Worm (Caenorhabditis elegans) whole organism, L4 larva: ENCODE measurements around the gene nlp-101.
A peak's percentile ranks its signal among the peaks of the same experiment; 100 is the strongest.

Experiments used
- D1046.2 ChIP-seq: fragments of 200-800 bp; sonication (Bioruptor generic); IDR thresholded peaks from 2 replicates; pipeline ENCODE4 v1.3.6; 2022; ENCODE audit warnings: missing genetic modification characterization, missing compliant biosample characterization
- F10B5.3 ChIP-seq: sonication (generic microtip); optimal IDR thresholded peaks from 2 replicates; lab custom pipeline; 2016; ENCODE audit warnings: mild to moderate bottlenecking, missing genetic modification characterization, missing compliant biosample characterization
- F26F4.8 ChIP-seq: fragments of 200-800 bp; sonication (Bioruptor generic); conservative IDR thresholded peaks from 2 replicates; pipeline ENCODE4 v1.3.6; 2022; ENCODE audit warnings: missing genetic modification characterization, missing compliant biosample characterization
- F37D6.2 ChIP-seq: sonication (generic microtip); optimal IDR thresholded peaks from 2 replicates; lab custom pipeline; 2016; ENCODE audit warnings: mild to moderate bottlenecking, missing genetic modification characterization, missing compliant biosample characterization
- F44E2.7 ChIP-seq: fragments of 200-800 bp; sonication (Bioruptor generic); IDR thresholded peaks from 2 replicates; pipeline ENCODE4 v2.1.2; 2022; ENCODE audit warnings: missing genetic modification characterization, missing compliant biosample characterization
- T20F7.1 ChIP-seq: fragments of 200-800 bp; sonication (Bioruptor generic); optimal IDR thresholded peaks from 2 replicates; lab custom pipeline; 2018; ENCODE audit warnings: mild to moderate bottlenecking, missing genetic modification characterization, missing compliant biosample characterization
- Y75B8A.6 ChIP-seq: fragments of 200-800 bp; sonication (Bioruptor generic); IDR thresholded peaks from 2 replicates; pipeline ENCODE4 v1.3.6; 2022; ENCODE audit warnings: missing genetic modification reagents, missing genetic modification characterization, missing compliant biosample characterization
- ZK546.5 ChIP-seq, 2 experiments: sonication (generic microtip); optimal IDR thresholded peaks; 2 replicates each; lab custom pipeline; 2017; ENCODE audit warnings: missing biosample characterization in 2 of 2, missing genetic modification characterization in 2 of 2
- arid-1 ChIP-seq: fragments of 200-800 bp; sonication (Bioruptor generic); conservative IDR thresholded peaks from 2 replicates; pipeline ENCODE4 v1.3.6; 2022; ENCODE audit warnings: missing genetic modification reagents, missing genetic modification characterization, missing compliant biosample characterization
- ceh-28 ChIP-seq: fragments of 150-350 bp; optimal IDR thresholded peaks from 2 replicates; lab custom pipeline; 2014; ENCODE audit warnings: missing biosample characterization, missing genetic modification reagents, missing genetic modification characterization
- ceh-44 ChIP-seq: fragments of 200-800 bp; sonication (Bioruptor generic); IDR thresholded peaks from 2 replicates; pipeline ENCODE4 v1.3.6; 2022; ENCODE audit warnings: missing genetic modification reagents, missing genetic modification characterization, missing compliant biosample characterization
- ceh-62 ChIP-seq: sonication (generic microtip); optimal IDR thresholded peaks from 2 replicates; lab custom pipeline; 2017; ENCODE audit warnings: missing biosample characterization, missing genetic modification characterization
- ces-1 ChIP-seq: fragments of 150-350 bp; sonication (generic microtip); optimal IDR thresholded peaks from 4 replicates; lab custom pipeline; 2014; ENCODE audit warnings: missing biosample characterization, missing genetic modification reagents, missing genetic modification characterization
- daf-12 ChIP-seq: fragments of 150-350 bp; optimal IDR thresholded peaks from 2 replicates; lab custom pipeline; 2014; ENCODE audit warnings: missing biosample characterization, missing genetic modification reagents, missing genetic modification characterization
- daf-8 ChIP-seq: fragments of 200-800 bp; sonication (Bioruptor generic); IDR thresholded peaks from 2 replicates; pipeline ENCODE4 v1.3.6; 2022; ENCODE audit warnings: missing genetic modification characterization, missing compliant biosample characterization
- dmd-6 ChIP-seq: fragments of 200-800 bp; sonication (Bioruptor generic); IDR thresholded peaks from 2 replicates; pipeline ENCODE4 v1.3.6; 2022; ENCODE audit warnings: missing genetic modification reagents, missing genetic modification characterization, missing compliant biosample characterization
- dmd-8 ChIP-seq: fragments of 200-800 bp; sonication (Bioruptor generic); IDR thresholded peaks from 2 replicates; pipeline ENCODE4 v1.3.6; 2022; ENCODE audit warnings: missing genetic modification characterization, missing compliant biosample characterization
- dpl-1 ChIP-seq: fragments of 150-350 bp; optimal IDR thresholded peaks from 2 replicates; lab custom pipeline; 2014; ENCODE audit warnings: missing biosample characterization, missing genetic modification reagents, missing genetic modification characterization
- egl-43 ChIP-seq: fragments of 200-800 bp; sonication (Bioruptor generic); IDR thresholded peaks from 2 replicates; pipeline ENCODE4 v1.3.6; 2022; ENCODE audit warnings: missing genetic modification reagents, missing genetic modification characterization, missing compliant biosample characterization
- fkh-10 ChIP-seq: fragments of 150-350 bp; optimal IDR thresholded peaks from 2 replicates; lab custom pipeline; 2014; ENCODE audit warnings: missing biosample characterization, missing genetic modification reagents, missing genetic modification characterization
- gei-8 ChIP-seq: fragments of 200-800 bp; sonication (Bioruptor generic); optimal IDR thresholded peaks from 2 replicates; lab custom pipeline; 2018; ENCODE audit warnings: mild to moderate bottlenecking, missing genetic modification characterization, missing compliant biosample characterization
- hlh-11 ChIP-seq: fragments of 200-800 bp; sonication (Bioruptor generic); optimal IDR thresholded peaks from 2 replicates; lab custom pipeline; 2018; ENCODE audit warnings: mild to moderate bottlenecking, missing genetic modification characterization, missing compliant biosample characterization
- hlh-30 ChIP-seq: sonication (generic microtip); optimal IDR thresholded peaks from 2 replicates; lab custom pipeline; 2017; ENCODE audit warnings: antibody characterized with exemption, mild to moderate bottlenecking, missing genetic modification characterization, missing compliant biosample characterization; ENCODE audit not compliant: insufficient read depth
- lin-1 ChIP-seq: fragments of 200-800 bp; sonication (Bioruptor generic); IDR thresholded peaks from 2 replicates; pipeline ENCODE4 v1.3.6; 2022; ENCODE audit warnings: missing genetic modification reagents, missing genetic modification characterization, missing compliant biosample characterization
- lin-15B ChIP-seq: fragments of 150-350 bp; sonication (generic microtip); optimal IDR thresholded peaks from 3 replicates; lab custom pipeline; 2014; ENCODE audit warnings: missing biosample characterization, missing genetic modification characterization
- lin-29 ChIP-seq: fragments of 200-800 bp; sonication (Bioruptor generic); IDR thresholded peaks from 2 replicates; pipeline ENCODE4 v1.3.6; 2022; ENCODE audit warnings: missing genetic modification reagents, missing genetic modification characterization, missing compliant biosample characterization
- lin-38 ChIP-seq: fragments of 200-800 bp; sonication (Bioruptor generic); IDR thresholded peaks from 2 replicates; pipeline ENCODE4 v1.3.6; 2022; ENCODE audit warnings: missing genetic modification reagents, missing genetic modification characterization, missing compliant biosample characterization
- lir-3 ChIP-seq: sonication (generic microtip); optimal IDR thresholded peaks from 2 replicates; lab custom pipeline; 2016; ENCODE audit warnings: mild to moderate bottlenecking, missing genetic modification characterization, missing compliant biosample characterization
- mdl-1 ChIP-seq, 2 experiments: fragments of 150-350 bp in 1 of 2; sonication (generic microtip) in 1 of 2; optimal IDR thresholded peaks; 2 replicates each; lab custom pipeline; 2014 to 2017; ENCODE audit warnings: missing biosample characterization in 2 of 2, missing genetic modification characterization in 2 of 2
- mdt-29 ChIP-seq: fragments of 200-800 bp; sonication (Bioruptor generic); IDR thresholded peaks from 2 replicates; pipeline ENCODE4 v1.3.6; 2022; ENCODE audit warnings: missing genetic modification reagents, missing genetic modification characterization, missing compliant biosample characterization
- mep-1 ChIP-seq: fragments of 150-350 bp; sonication (generic microtip); optimal IDR thresholded peaks from 3 replicates; lab custom pipeline; 2014; ENCODE audit warnings: missing biosample characterization, missing genetic modification characterization
- mes-2 ChIP-seq: sonication (generic microtip); optimal IDR thresholded peaks from 2 replicates; lab custom pipeline; 2016; ENCODE audit warnings: missing genotype, mild to moderate bottlenecking, missing genetic modification characterization, missing compliant biosample characterization; ENCODE audit not compliant: poor library complexity, severe bottlenecking
- mxl-2 ChIP-seq: fragments of 200-800 bp; sonication (Bioruptor generic); conservative IDR thresholded peaks from 2 replicates; pipeline ENCODE4 v1.3.6; 2022; ENCODE audit warnings: missing genetic modification reagents, missing genetic modification characterization, missing compliant biosample characterization
- nhr-28 ChIP-seq: fragments of 150-350 bp; optimal IDR thresholded peaks from 2 replicates; lab custom pipeline; 2014; ENCODE audit warnings: missing biosample characterization, missing genetic modification characterization
- nhr-76 ChIP-seq: fragments of 150-350 bp; optimal IDR thresholded peaks from 2 replicates; lab custom pipeline; 2014; ENCODE audit warnings: missing biosample characterization, missing genetic modification characterization
- nhr-77 ChIP-seq: fragments of 150-350 bp; optimal IDR thresholded peaks from 2 replicates; lab custom pipeline; 2014; ENCODE audit warnings: missing biosample characterization, missing genetic modification characterization
- pha-4 ChIP-seq, 2 experiments: fragments of 150-350 bp in 1 of 2; fragments of 200-800 bp in 1 of 2; sonication (Bioruptor generic) in 1 of 2; IDR thresholded peaks in 1 of 2; optimal IDR thresholded peaks in 1 of 2; 2 replicates each; pipeline versions ENCODE4 v1.3.6 to Lab custom; 2014 to 2022; ENCODE audit warnings: missing genetic modification characterization in 2 of 2, missing genetic modification reagents in 2 of 2, missing biosample characterization in 1 of 2, missing compliant biosample characterization in 1 of 2
- php-3 ChIP-seq: fragments of 200-800 bp; sonication (Bioruptor generic); IDR thresholded peaks from 2 replicates; pipeline ENCODE4 v1.3.6; 2022; ENCODE audit warnings: missing genetic modification reagents, missing genetic modification characterization, missing compliant biosample characterization
- saeg-2 ChIP-seq: fragments of 200-800 bp; sonication (Bioruptor generic); IDR thresholded peaks from 2 replicates; pipeline ENCODE4 v1.3.6; 2022; ENCODE audit warnings: missing genetic modification reagents, missing genetic modification characterization, missing compliant biosample characterization
- sdz-12 ChIP-seq: fragments of 200-800 bp; sonication (Bioruptor generic); optimal IDR thresholded peaks from 2 replicates; lab custom pipeline; 2018; ENCODE audit warnings: mild to moderate bottlenecking, missing genetic modification characterization, missing compliant biosample characterization
- set-16 ChIP-seq: fragments of 200-800 bp; sonication (Bioruptor generic); IDR thresholded peaks from 2 replicates; pipeline ENCODE4 v1.3.6; 2022; ENCODE audit warnings: missing genetic modification reagents, missing genetic modification characterization, missing compliant biosample characterization
- skn-1 ChIP-seq: fragments of 150-350 bp; optimal IDR thresholded peaks from 2 replicates; lab custom pipeline; 2014; ENCODE audit warnings: missing biosample characterization, missing genetic modification characterization
- snpc-1.2 ChIP-seq: fragments of 200-800 bp; sonication (Bioruptor generic); IDR thresholded peaks from 2 replicates; pipeline ENCODE4 v1.3.6; 2022; ENCODE audit warnings: missing genetic modification reagents, missing genetic modification characterization, missing compliant biosample characterization
- snpc-4 ChIP-seq: fragments of 150-350 bp; optimal IDR thresholded peaks from 2 replicates; lab custom pipeline; 2014; ENCODE audit warnings: missing biosample characterization, missing genetic modification characterization
- spr-1 ChIP-seq: sonication (generic microtip); optimal IDR thresholded peaks from 2 replicates; lab custom pipeline; 2016; ENCODE audit warnings: mild to moderate bottlenecking, missing genetic modification characterization, missing compliant biosample characterization
- spr-3 ChIP-seq: fragments of 200-800 bp; sonication (Bioruptor generic); optimal IDR thresholded peaks from 2 replicates; lab custom pipeline; 2018; ENCODE audit warnings: mild to moderate bottlenecking, missing genetic modification characterization, missing compliant biosample characterization
- unc-62 ChIP-seq, 3 experiments: fragments of 150-350 bp in 1 of 3; sonication (generic microtip); optimal IDR thresholded peaks in 2 of 3; peaks in 1 of 3; 1 replicate in 1 of 3; 2 replicates in 2 of 3; lab custom pipeline; 2014 to 2017; ENCODE audit warnings: missing biosample characterization in 3 of 3, missing genetic modification characterization in 3 of 3, missing genetic modification reagents in 3 of 3, missing genotype in 1 of 3
- zfp-2 ChIP-seq: sonication (generic microtip); optimal IDR thresholded peaks from 2 replicates; lab custom pipeline; 2016; ENCODE audit warnings: mild to moderate bottlenecking, missing genetic modification characterization, missing compliant biosample characterization
- ztf-11 ChIP-seq: fragments of 150-350 bp; optimal IDR thresholded peaks from 2 replicates; lab custom pipeline; 2014; ENCODE audit warnings: missing biosample characterization, missing genetic modification characterization

nlp-101 gene

ce11 chrX:7838582-7838981 lies at the start of gene nlp-101:
TSS of gene nlp-101 (plus strand) at chrX:7838882.
- TF ChIP-seq pha-4 (GFP tag; IDR thresholded peaks at IDR 0.05; lab: Robert Waterston, UW): no peak
- no peak for TF ChIP-seq pha-4 (tag; optimal IDR thresholded peaks at IDR 0.05; lab: Kevin White, UChicago)
- TF ChIP-seq unc-62 (GFP tag; optimal IDR thresholded peaks at IDR 0.05 in 1 of 2; lab: Kevin White, UChicago): peak in 1 of 2 experiments; percentile 1
- no peak for TF ChIP-seq unc-62 (tag; optimal IDR thresholded peaks at IDR 0.05; lab: Kevin White, UChicago)

ce11 chrX:7791802-7792201 lies 46.9 kb upstream of the nlp-101 start:
- TF ChIP-seq hlh-11 (tag; lab: Kevin White, UChicago) (peak; percentile 33), mep-1 (tag; lab: Kevin White, UChicago) (peak; percentile 52), Y75B8A.6 (no peak), lin-1 (no peak), php-3 (GFP tag; lab: Robert Waterston, UW) (no peak), mxl-2 (GFP tag; lab: Robert Waterston, UW) (no peak), dmd-8 (GFP tag; lab: Robert Waterston, UW) (no peak), spr-1 (no peak), arid-1 (GFP tag; lab: Robert Waterston, UW) (no peak), F26F4.8 (GFP tag; lab: Robert Waterston, UW) (no peak), skn-1 (tag; lab: Kevin White, UChicago) (no peak), daf-12 (tag; lab: Kevin White, UChicago) (no peak), F44E2.7 (GFP tag; lab: Robert Waterston, UW) (no peak), dpl-1 (GFP tag; lab: Kevin White, UChicago) (peak; percentile 8), ceh-44 (GFP tag; lab: Robert Waterston, UW) (no peak), sdz-12 (GFP tag; lab: Kevin White, UChicago) (no peak), egl-43 (GFP tag; lab: Robert Waterston, UW) (no peak), nhr-28 (tag; lab: Kevin White, UChicago) (no peak), daf-8 (GFP tag; lab: Robert Waterston, UW) (no peak), ZK546.5 (tag; optimal IDR thresholded peaks at IDR 0.05; lab: Kevin White, UChicago) (no peak), lin-29 (GFP tag; lab: Robert Waterston, UW) (no peak), T20F7.1 (GFP tag; lab: Kevin White, UChicago) (no peak), pha-4 (GFP tag; IDR thresholded peaks at IDR 0.05; lab: Robert Waterston, UW) (no peak), pha-4 (tag; optimal IDR thresholded peaks at IDR 0.05; lab: Kevin White, UChicago) (no peak), ceh-28 (tag; lab: Kevin White, UChicago) (no peak), saeg-2 (no peak), zfp-2 (tag; lab: Kevin White, UChicago) (no peak), nhr-76 (tag; lab: Kevin White, UChicago) (no peak), lin-15B (tag; lab: Kevin White, UChicago) (no peak), ces-1 (GFP tag; lab: Kevin White, UChicago) (no peak), F37D6.2 (tag; lab: Kevin White, UChicago) (peak; percentile 58), hlh-30 (tag; lab: Kevin White, UChicago) (peak; percentile 38), set-16 (GFP tag; lab: Robert Waterston, UW) (no peak), lir-3 (tag; lab: Kevin White, UChicago) (no peak), mes-2 (tag; lab: Kevin White, UChicago) (no peak), F10B5.3 (no peak), ztf-11 (tag; lab: Kevin White, UChicago) (no peak), lin-38 (no peak), spr-3 (no peak), nhr-77 (tag; lab: Kevin White, UChicago) (no peak), snpc-4 (no peak), mdt-29 (GFP tag; lab: Robert Waterston, UW) (no peak), D1046.2 (GFP tag; lab: Robert Waterston, UW) (no peak), mdl-1 (tag; optimal IDR thresholded peaks at IDR 0.05; lab: Kevin White, UChicago) (peak in 1 of 2 experiments; percentile 55), fkh-10 (GFP tag; lab: Kevin White, UChicago) (peak; percentile 38), dmd-6 (GFP tag; lab: Robert Waterston, UW) (no peak), gei-8 (GFP tag; lab: Kevin White, UChicago) (no peak), ceh-62 (tag; lab: Kevin White, UChicago) (no peak), snpc-1.2 (no peak)
